Worm (Caenorhabditis elegans): ENCODE data around the gene twf-2.

twf-2 gene

ce11 chrX:16403424-16403823 is 42.6 kb upstream of the twf-2 start:
- no peak for TF ChIP-seq pha-4 (tag; optimal IDR thresholded peaks at IDR 0.05)
- peak; percentile 93 for TF ChIP-seq zfh-2 (GFP tag; conservative IDR thresholded peaks at IDR 0.05)
- TF ChIP-seq egrh-3 (GFP tag; IDR thresholded peaks at IDR 0.05) = peak; percentile 87; the same call in 1 of the 2 replicates
- TF ChIP-seq madf-6 (GFP tag; IDR thresholded peaks at IDR 0.05) = no peak
- no peak for TF ChIP-seq attf-3 (GFP tag; conservative IDR thresholded peaks at IDR 0.05)

- TF ChIP-seq nhr-80 (tag; optimal IDR thresholded peaks at IDR 0.05) = peak; percentile 79
- no peak for TF ChIP-seq F57A8.1 (GFP tag; optimal IDR thresholded peaks at IDR 0.05)
- no peak for TF ChIP-seq ceh-40 (GFP tag; IDR thresholded peaks at IDR 0.05)
- no peak for TF ChIP-seq B0035.1 (tag; optimal IDR thresholded peaks at IDR 0.05)
- TF ChIP-seq hrde-1 (tag; optimal IDR thresholded peaks at IDR 0.05; ENCODE audit: borderline replicate concordance) = no peak
- 0 out of 2 replicates have a peak, but pooled peaks have one; percentile 23 for TF ChIP-seq B0336.3 (GFP tag; IDR thresholded peaks at IDR 0.05)
- TF ChIP-seq hmg-1.2 (GFP tag; IDR thresholded peaks at IDR 0.05) = no peak
- no peak for TF ChIP-seq F10E7.11 (tag; optimal IDR thresholded peaks at IDR 0.05)
- no peak for TF ChIP-seq attf-3 (GFP tag; conservative IDR thresholded peaks at IDR 0.05)
- no peak for TF ChIP-seq ceh-100 (GFP tag; IDR thresholded peaks at IDR 0.05)
- no peak for TF ChIP-seq pha-4 (tag; optimal IDR thresholded peaks at IDR 0.05)
- TF ChIP-seq pbrm-1 (GFP tag; IDR thresholded peaks at IDR 0.05) = no peak
- peak; percentile 1 for TF ChIP-seq unc-62 (GFP tag; optimal IDR thresholded peaks at IDR 0.05)
- TF ChIP-seq ztf-26 (tag; optimal IDR thresholded peaks at IDR 0.05) = peak; percentile 19
- TF ChIP-seq ets-4 (GFP tag; optimal IDR thresholded peaks at IDR 0.05) = no peak
- TF ChIP-seq ztf-22 (GFP tag; optimal IDR thresholded peaks at IDR 0.05) = no peak
- TF ChIP-seq lin-40 (tag; optimal IDR thresholded peaks at IDR 0.05) = peak; percentile 16
- no peak for TF ChIP-seq mxl-1 (tag; optimal IDR thresholded peaks at IDR 0.05)
- TF ChIP-seq mcd-1 (GFP tag; IDR thresholded peaks at IDR 0.05) = no peak
- no peak for TF ChIP-seq zim-3 (tag; optimal IDR thresholded peaks at IDR 0.05)
- 0 out of 2 replicates have a peak, but pooled peaks have one; percentile 22 for TF ChIP-seq dox-1 (GFP tag; IDR thresholded peaks at IDR 0.05)
- TF ChIP-seq cebp-2 (GFP tag; IDR thresholded peaks at IDR 0.05) = no peak
- no peak for TF ChIP-seq bed-1 (GFP tag; IDR thresholded peaks at IDR 0.05)
- no peak for TF ChIP-seq rpc-1 (optimal IDR thresholded peaks at IDR 0.05)
- TF ChIP-seq rpc-1 (tag; optimal IDR thresholded peaks at IDR 0.05) = no peak
- no peak for TF ChIP-seq repo-1 (tag; optimal IDR thresholded peaks at IDR 0.05)
- no peak for TF ChIP-seq T26A5.8 (tag; optimal IDR thresholded peaks at IDR 0.05)
- no peak for TF ChIP-seq aptf-2 (GFP tag; conservative IDR thresholded peaks at IDR 0.05)
- no peak for TF ChIP-seq cebp-1 (GFP tag; IDR thresholded peaks at IDR 0.05)
- TF ChIP-seq cebp-1 (tag; optimal IDR thresholded peaks at IDR 0.05) = peak; percentile 22
- TF ChIP-seq hmg-20 (GFP tag; IDR thresholded peaks at IDR 0.05) = no peak
- no peak for TF ChIP-seq nfyb-1 (GFP tag; IDR thresholded peaks at IDR 0.05)
- TF ChIP-seq ztf-18 (tag; optimal IDR thresholded peaks at IDR 0.05) = no peak
- no peak for TF ChIP-seq F23B12.7 (tag; optimal IDR thresholded peaks at IDR 0.05; ENCODE audit: insufficient read depth)
- TF ChIP-seq K11D2.4 (GFP tag; IDR thresholded peaks at IDR 0.05) = no peak
- no peak for TF ChIP-seq hsf-1 (GFP tag; IDR thresholded peaks at IDR 0.05)
- TF ChIP-seq ceh-79 (tag; optimal IDR thresholded peaks at IDR 0.05) = no peak
- no peak for TF ChIP-seq K12H6.12 (tag; optimal IDR thresholded peaks at IDR 0.05)
- no peak for TF ChIP-seq nfya-2 (GFP tag; IDR thresholded peaks at IDR 0.05)
- no peak for TF ChIP-seq lir-1 (GFP tag; conservative IDR thresholded peaks at IDR 0.05)
- TF ChIP-seq tbx-9 (tag; optimal IDR thresholded peaks at IDR 0.05; ENCODE audit: borderline replicate concordance) = no peak
- no peak for TF ChIP-seq xnd-1 (tag; optimal IDR thresholded peaks at IDR 0.05)
- TF ChIP-seq B0019.2 (GFP tag; conservative IDR thresholded peaks at IDR 0.05) = no peak
- TF ChIP-seq Y67H2A.10 (GFP tag; conservative IDR thresholded peaks at IDR 0.05) = no peak
- peak; percentile 20 for TF ChIP-seq ceh-27 (GFP tag; optimal IDR thresholded peaks at IDR 0.05)
- TF ChIP-seq fkh-3 (tag; optimal IDR thresholded peaks at IDR 0.05) = no peak
Measured at ce11 chrX:16404815-16405214, 41.2 kb upstream of the twf-2 start.
